6 fruit fly cellular contexts compared by ENCODE assay signal in the genomic region with DNA sequence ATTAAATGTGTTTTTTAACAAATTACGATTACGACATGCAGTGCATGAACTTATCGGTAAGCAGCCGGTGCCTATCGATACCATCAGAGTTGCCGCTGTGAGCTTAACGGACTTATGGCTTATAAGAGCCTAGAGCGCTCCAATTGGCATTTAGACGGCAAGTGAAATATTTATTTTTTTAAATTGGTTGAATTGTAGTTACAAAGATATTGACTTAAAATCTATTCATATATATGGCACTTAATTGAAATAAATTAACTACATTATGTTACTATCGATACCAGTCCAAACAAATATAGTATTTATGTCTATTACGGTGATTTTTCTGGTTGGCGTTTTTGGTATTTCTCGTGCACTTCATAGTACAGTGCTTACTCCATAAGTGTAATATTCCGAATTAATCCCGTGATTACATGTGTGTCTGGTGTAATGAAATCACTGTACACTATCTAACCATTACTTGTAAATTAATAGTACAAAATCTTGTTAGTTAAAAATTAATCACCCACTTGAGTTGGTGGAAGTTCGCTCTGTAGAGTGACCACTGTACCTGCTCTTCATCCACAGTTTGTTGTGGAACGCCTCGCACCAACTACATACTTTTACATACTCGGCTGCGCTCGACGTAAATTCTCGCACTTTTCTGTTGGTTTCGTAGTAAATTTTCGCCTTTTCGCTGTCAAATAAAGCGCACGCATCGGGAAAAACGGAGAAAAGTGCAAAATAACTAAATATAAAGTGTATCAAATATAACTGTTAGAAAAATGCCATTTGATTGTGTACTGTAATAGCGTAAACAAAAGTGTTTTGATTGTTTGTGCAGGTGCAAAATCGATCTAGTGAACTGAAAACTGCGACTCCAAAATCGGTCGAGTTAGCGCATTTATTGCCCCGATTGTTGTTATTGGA.
TF ChIP-seq lines count a peak whose summit lies in the region.

A gene (minus strand): TSS at position 71 of the 909 bp plus-strand sequence.
A gene (plus strand): TSS at position 563 of the 909 bp plus-strand sequence.

- TF ChIP-seq CTCF in whole organism, embryonic (GFP tag; optimal IDR thresholded peaks at IDR 0.05; lab: Kevin White, UChicago): peak; percentile 82

TF ChIP-seq in Kc167, 6 proteins besides CTCF, POLR2A, EP300 and RAD21:
- TF ChIP-seq ttk (optimal IDR thresholded peaks at IDR 0.05; lab: Kevin White, UChicago) (no peak), Sin3A (optimal IDR thresholded peaks at IDR 0.05; lab: Kevin White, UChicago) (peak; percentile 60)

TF ChIP-seq in whole organism, adult, 20 proteins besides CTCF, POLR2A, EP300 and RAD21 (continues in another document):
- TF ChIP-seq tj (GFP tag; optimal IDR thresholded peaks at IDR 0.05; lab: Kevin White, UChicago) (peak; percentile 91), Clk (GFP tag; optimal IDR thresholded peaks at IDR 0.05; lab: Kevin White, UChicago) (peak; percentile 99), CG33017 (tag; optimal IDR thresholded peaks at IDR 0.05; lab: Kevin White, UChicago) (peak; percentile 100), CG7045 (GFP tag; optimal IDR thresholded peaks at IDR 0.05; lab: Kevin White, UChicago) (peak; percentile 99), cnc (optimal IDR thresholded peaks at IDR 0.05; lab: Kevin White, UChicago) (no peak), Mnt (GFP tag; optimal IDR thresholded peaks at IDR 0.05; lab: Kevin White, UChicago) (peak; percentile 98), CG11617 (GFP tag; optimal IDR thresholded peaks at IDR 0.05; lab: Kevin White, UChicago) (peak; percentile 98), ovo (GFP tag; optimal IDR thresholded peaks at IDR 0.05; lab: Kevin White, UChicago) (peak; percentile 98), CG5204 (GFP tag; optimal IDR thresholded peaks at IDR 0.05; lab: Kevin White, UChicago) (peak; percentile 100), pad (GFP tag; optimal IDR thresholded peaks at IDR 0.05; lab: Kevin White, UChicago) (peak; percentile 93), bab1 (GFP tag; optimal IDR thresholded peaks at IDR 0.05; lab: Kevin White, UChicago) (peak; percentile 100), cic (GFP tag; optimal IDR thresholded peaks at IDR 0.05; lab: Kevin White, UChicago) (peak; percentile 91), CG12768 (GFP tag; optimal IDR thresholded peaks at IDR 0.05; lab: Kevin White, UChicago) (peak; percentile 99), toe (GFP tag; optimal IDR thresholded peaks at IDR 0.05; lab: Kevin White, UChicago) (peak; percentile 99), CG7101 (tag; optimal IDR thresholded peaks at IDR 0.05; lab: Kevin White, UChicago) (peak; percentile 100)

TF ChIP-seq in whole organism, embryonic, 481 proteins besides CTCF, POLR2A, EP300 and RAD21 (continues in another document):
- peak; percentile 98 for TF ChIP-seq twi (tag; optimal IDR thresholded peaks at IDR 0.05; lab: Kevin White, UChicago)
- 0 out of 2 replicates have a peak, but pooled peaks have one; percentile 33 for TF ChIP-seq ato (GFP tag; IDR thresholded peaks at IDR 0.05; lab: Robert Waterston, UW; ENCODE audit: partially characterized antibody)
- TF ChIP-seq Dip2 (GFP tag; IDR thresholded peaks at IDR 0.05; lab: Robert Waterston, UW): peak; percentile 85
- TF ChIP-seq onecut (GFP tag; IDR thresholded peaks at IDR 0.05; lab: Robert Waterston, UW): peak; percentile 99
- peak; percentile 100 for TF ChIP-seq Hmr (GFP tag; optimal IDR thresholded peaks at IDR 0.05; lab: Kevin White, UChicago)
- TF ChIP-seq kni (GFP tag; optimal IDR thresholded peaks at IDR 0.05; lab: Kevin White, UChicago): peak; percentile 94
- TF ChIP-seq fru (optimal IDR thresholded peaks at IDR 0.05; lab: Kevin White, UChicago): no peak
- peak; percentile 99 for TF ChIP-seq CG12155 (GFP tag; optimal IDR thresholded peaks at IDR 0.05; lab: Kevin White, UChicago)
- TF ChIP-seq tup (GFP tag; optimal IDR thresholded peaks at IDR 0.05; lab: Kevin White, UChicago): peak; percentile 99
- peak; percentile 100 for TF ChIP-seq CG18619 (GFP tag; optimal IDR thresholded peaks at IDR 0.05; lab: Kevin White, UChicago)
- peak; percentile 63 for TF ChIP-seq Opbp (GFP tag; IDR thresholded peaks at IDR 0.05; lab: Robert Waterston, UW; ENCODE audit: partially characterized antibody)
- peak; percentile 88 for TF ChIP-seq CG13287 (GFP tag; IDR thresholded peaks at IDR 0.05; lab: Robert Waterston, UW; ENCODE audit: partially characterized antibody)
- TF ChIP-seq cg (GFP tag; optimal IDR thresholded peaks at IDR 0.05; lab: Kevin White, UChicago): peak; percentile 14
- peak; percentile 99 for TF ChIP-seq CG31441 (GFP tag; IDR thresholded peaks at IDR 0.05; lab: Robert Waterston, UW)

TF ChIP-seq in whole organism, prepupa, 60 proteins besides CTCF, POLR2A, EP300 and RAD21 (continues in another document):
- peak; percentile 100 for TF ChIP-seq Smox (GFP tag; optimal IDR thresholded peaks at IDR 0.05; lab: Kevin White, UChicago)
- peak; percentile 100 for TF ChIP-seq CG1621 (tag; optimal IDR thresholded peaks at IDR 0.05; lab: Kevin White, UChicago)
- peak; percentile 100 for TF ChIP-seq CG6276 (GFP tag; optimal IDR thresholded peaks at IDR 0.05; lab: Kevin White, UChicago)
- TF ChIP-seq CG31627 (GFP tag; optimal IDR thresholded peaks at IDR 0.05; lab: Kevin White, UChicago): peak; percentile 100
- TF ChIP-seq achi (GFP tag; optimal IDR thresholded peaks at IDR 0.05; lab: Kevin White, UChicago): peak; percentile 99
- peak; percentile 100 for TF ChIP-seq CG8319 (GFP tag; optimal IDR thresholded peaks at IDR 0.05; lab: Kevin White, UChicago)
- TF ChIP-seq vri (GFP tag; optimal IDR thresholded peaks at IDR 0.05; lab: Kevin White, UChicago): peak; percentile 100
- peak; percentile 100 for TF ChIP-seq pdm3 (GFP tag; optimal IDR thresholded peaks at IDR 0.05; lab: Kevin White, UChicago)
- peak; percentile 100 for TF ChIP-seq Sox102F (GFP tag; optimal IDR thresholded peaks at IDR 0.05; lab: Kevin White, UChicago)
- peak; percentile 100 for TF ChIP-seq Lpt (GFP tag; optimal IDR thresholded peaks at IDR 0.05; lab: Kevin White, UChicago)
- TF ChIP-seq ss (GFP tag; optimal IDR thresholded peaks at IDR 0.05; lab: Kevin White, UChicago): peak; percentile 100
- TF ChIP-seq CG11762 (GFP tag; optimal IDR thresholded peaks at IDR 0.05; lab: Kevin White, UChicago; ENCODE audit: insufficient read depth): peak; percentile 100
- TF ChIP-seq Sox14 (GFP tag; optimal IDR thresholded peaks at IDR 0.05; lab: Kevin White, UChicago): peak; percentile 100
- peak; percentile 100 for TF ChIP-seq topi (GFP tag; optimal IDR thresholded peaks at IDR 0.05; lab: Kevin White, UChicago)
- TF ChIP-seq Eip78C (GFP tag; lab: Kevin White, UChicago): peak; percentile 100
- TF ChIP-seq CG3032 (tag; optimal IDR thresholded peaks at IDR 0.05; lab: Kevin White, UChicago): peak; percentile 100

TF ChIP-seq in whole organism, pupa, 21 proteins besides CTCF, POLR2A, EP300 and RAD21 (continues in another document):
- TF ChIP-seq CG8159 (tag; optimal IDR thresholded peaks at IDR 0.05; lab: Kevin White, UChicago) (peak; percentile 100), CG4496 (GFP tag; IDR thresholded peaks at IDR 0.05; lab: Robert Waterston, UW) (peak; percentile 100), CG14655 (GFP tag; optimal IDR thresholded peaks at IDR 0.05; lab: Kevin White, UChicago) (peak; percentile 100), Pif1B (GFP tag; optimal IDR thresholded peaks at IDR 0.05; lab: Kevin White, UChicago) (peak; percentile 100), CG17806 (tag; optimal IDR thresholded peaks at IDR 0.05; lab: Kevin White, UChicago) (peak; percentile 100), CG34367 (tag; optimal IDR thresholded peaks at IDR 0.05; lab: Kevin White, UChicago) (peak; percentile 100), CG15710 (tag; optimal IDR thresholded peaks at IDR 0.05; lab: Kevin White, UChicago) (peak; percentile 100), EcR (GFP tag; optimal IDR thresholded peaks at IDR 0.05; lab: Kevin White, UChicago) (peak; percentile 67), D1 (tag; optimal IDR thresholded peaks at IDR 0.05; lab: Kevin White, UChicago) (no peak), Snoo (tag; optimal IDR thresholded peaks at IDR 0.05; lab: Kevin White, UChicago) (peak; percentile 100), CG10348 (GFP tag; IDR thresholded peaks at IDR 0.05; lab: Robert Waterston, UW) (peak; percentile 99), CG32121 (GFP tag; IDR thresholded peaks at IDR 0.05; lab: Robert Waterston, UW) (peak; percentile 100), CG9948 (tag; optimal IDR thresholded peaks at IDR 0.05; lab: Kevin White, UChicago) (peak; percentile 100), CG12605 (GFP tag; IDR thresholded peaks at IDR 0.05; lab: Robert Waterston, UW) (peak; percentile 100), CG13204 (GFP tag; optimal IDR thresholded peaks at IDR 0.05; lab: Kevin White, UChicago) (no peak), Pif1A (GFP tag; optimal IDR thresholded peaks at IDR 0.05; lab: Kevin White, UChicago) (peak; percentile 100), Ets98B (GFP tag; IDR thresholded peaks at IDR 0.05; lab: Robert Waterston, UW) (peak; percentile 100)

TF ChIP-seq in whole organism, wandering third instar larva, 38 proteins besides CTCF, POLR2A, EP300 and RAD21 (continues in another document):
- peak; percentile 100 for TF ChIP-seq sv (GFP tag; optimal IDR thresholded peaks at IDR 0.05; lab: Kevin White, UChicago)
- TF ChIP-seq Vsx2 (GFP tag; optimal IDR thresholded peaks at IDR 0.05; lab: Kevin White, UChicago; ENCODE audit: partially characterized antibody): no peak
- TF ChIP-seq dl (GFP tag; optimal IDR thresholded peaks at IDR 0.05; lab: Kevin White, UChicago; ENCODE audit: insufficient read depth in 1 of 2, partially characterized antibody in 2 of 2): no peak
- TF ChIP-seq sage (GFP tag; optimal IDR thresholded peaks at IDR 0.05; lab: Kevin White, UChicago): peak; percentile 99
- peak; percentile 100 for TF ChIP-seq Hnf4 (GFP tag; optimal IDR thresholded peaks at IDR 0.05; lab: Kevin White, UChicago)
- TF ChIP-seq Abd-B (GFP tag; optimal IDR thresholded peaks at IDR 0.05; lab: Kevin White, UChicago): no peak
- peak; percentile 99 for TF ChIP-seq CG9705 (GFP tag; optimal IDR thresholded peaks at IDR 0.05; lab: Kevin White, UChicago)
- peak; percentile 100 for TF ChIP-seq HLH106 (tag; optimal IDR thresholded peaks at IDR 0.05; lab: Kevin White, UChicago)
- peak; percentile 100 for TF ChIP-seq OdsH (GFP tag; optimal IDR thresholded peaks at IDR 0.05; lab: Kevin White, UChicago)
- peak; percentile 100 for TF ChIP-seq br (GFP tag; optimal IDR thresholded peaks at IDR 0.05; lab: Kevin White, UChicago)
- no peak for TF ChIP-seq N (GFP tag; optimal IDR thresholded peaks at IDR 0.05; lab: Kevin White, UChicago)
- peak; percentile 99 for TF ChIP-seq Jra (GFP tag; optimal IDR thresholded peaks at IDR 0.05; lab: Kevin White, UChicago)
- peak; percentile 98 for TF ChIP-seq GATAd (GFP tag; optimal IDR thresholded peaks at IDR 0.05; lab: Kevin White, UChicago)
- TF ChIP-seq Dif (GFP tag; optimal IDR thresholded peaks at IDR 0.05; lab: Kevin White, UChicago; ENCODE audit: partially characterized antibody): no peak
- peak; percentile 100 for TF ChIP-seq rgr (GFP tag; optimal IDR thresholded peaks at IDR 0.05; lab: Kevin White, UChicago)
- peak; percentile 99 to 100 for TF ChIP-seq foxo (GFP tag; optimal IDR thresholded peaks at IDR 0.05; lab: Kevin White, UChicago)
- TF ChIP-seq Mio (GFP tag; optimal IDR thresholded peaks at IDR 0.05; lab: Kevin White, UChicago): peak; percentile 97
- no peak for TF ChIP-seq brk (GFP tag; optimal IDR thresholded peaks at IDR 0.05; lab: Kevin White, UChicago)
